Worm (Caenorhabditis elegans) whole organism, L2 larva: Measurements from ENCODE around the gene F36H5.13.

Experiments used
- C34F6.9 ChIP-seq: fragments of 150-350 bp; optimal IDR thresholded peaks from 2 replicates; lab custom pipeline; 2014; ENCODE audit warnings: missing biosample characterization, missing genetic modification characterization
- F13H6.1 ChIP-seq: sonication (generic microtip); optimal IDR thresholded peaks from 2 replicates; lab custom pipeline; 2016; ENCODE audit warnings: missing genetic modification characterization, missing compliant biosample characterization
- R02D3.7 ChIP-seq: fragments of 150-350 bp; optimal IDR thresholded peaks from 2 replicates; lab custom pipeline; 2014; ENCODE audit warnings: missing biosample characterization, missing genetic modification characterization
- alr-1 ChIP-seq: fragments of 150-350 bp; optimal IDR thresholded peaks from 2 replicates; lab custom pipeline; 2014; ENCODE audit warnings: missing biosample characterization, missing genetic modification characterization
- aly-2 ChIP-seq: fragments of 150-350 bp; optimal IDR thresholded peaks from 2 replicates; lab custom pipeline; 2014; ENCODE audit warnings: missing biosample characterization, missing genetic modification characterization
- ama-1 ChIP-seq: fragments of 150-350 bp; optimal IDR thresholded peaks from 2 replicates; lab custom pipeline; 2018; ENCODE audit warnings: inconsistent platforms
- blmp-1 ChIP-seq: sonication (generic microtip); optimal IDR thresholded peaks from 2 replicates; lab custom pipeline; 2017; ENCODE audit warnings: missing genetic modification characterization, mild to moderate bottlenecking, missing compliant biosample characterization, antibody characterized with exemption, moderate library complexity; ENCODE audit not compliant: insufficient read depth
- ceh-16 ChIP-seq: fragments of 150-350 bp; optimal IDR thresholded peaks from 2 replicates; lab custom pipeline; 2014; ENCODE audit warnings: missing biosample characterization, missing genetic modification characterization
- ceh-82 ChIP-seq: fragments of 150-350 bp; optimal IDR thresholded peaks from 2 replicates; lab custom pipeline; 2014; ENCODE audit warnings: missing biosample characterization, missing genetic modification characterization
- crh-2 ChIP-seq: sonication (generic microtip); optimal IDR thresholded peaks from 2 replicates; lab custom pipeline; 2017; ENCODE audit warnings: missing biosample characterization, missing genetic modification characterization
- egl-27 ChIP-seq: sonication (generic microtip); optimal IDR thresholded peaks from 3 replicates; lab custom pipeline; 2017; ENCODE audit warnings: missing biosample characterization, missing genetic modification reagents, missing genetic modification characterization
- elt-1 ChIP-seq: fragments of 150-350 bp; optimal IDR thresholded peaks from 2 replicates; lab custom pipeline; 2014; ENCODE audit warnings: missing biosample characterization, missing genetic modification characterization
- elt-3 ChIP-seq: sonication (generic microtip); optimal IDR thresholded peaks from 2 replicates; lab custom pipeline; 2017; ENCODE audit warnings: missing biosample characterization, missing genetic modification characterization
- fos-1 ChIP-seq: fragments of 150-350 bp; optimal IDR thresholded peaks from 2 replicates; lab custom pipeline; 2014; ENCODE audit warnings: missing biosample characterization, missing genetic modification characterization
- gmeb-1 ChIP-seq: fragments of 150-350 bp; optimal IDR thresholded peaks from 2 replicates; lab custom pipeline; 2014; ENCODE audit warnings: missing biosample characterization, missing genetic modification characterization
- lin-13 ChIP-seq: fragments of 150-350 bp; optimal IDR thresholded peaks from 2 replicates; lab custom pipeline; 2014; ENCODE audit warnings: missing biosample characterization, missing genetic modification reagents, missing genetic modification characterization
- lin-39 ChIP-seq: fragments of 150-350 bp; optimal IDR thresholded peaks from 2 replicates; lab custom pipeline; 2014; ENCODE audit warnings: missing biosample characterization, missing genetic modification reagents, missing genetic modification characterization
- lsy-2 ChIP-seq, 2 experiments: fragments of 150-350 bp in 1 of 2; sonication (generic microtip) in 1 of 2; optimal IDR thresholded peaks; 2 replicates each; lab custom pipeline; 2014 to 2017; ENCODE audit warnings: missing biosample characterization in 2 of 2, missing genetic modification characterization in 2 of 2
- nhr-10 ChIP-seq: sonication (generic microtip); optimal IDR thresholded peaks from 2 replicates; lab custom pipeline; 2017; ENCODE audit warnings: missing biosample characterization, missing genetic modification characterization
- nhr-11 ChIP-seq: fragments of 150-350 bp; optimal IDR thresholded peaks from 2 replicates; lab custom pipeline; 2014; ENCODE audit warnings: missing biosample characterization, missing genetic modification characterization
- nhr-12 ChIP-seq: fragments of 150-350 bp; optimal IDR thresholded peaks from 2 replicates; lab custom pipeline; 2014; ENCODE audit warnings: missing biosample characterization, missing genetic modification characterization
- nhr-129 ChIP-seq: fragments of 150-350 bp; optimal IDR thresholded peaks from 2 replicates; lab custom pipeline; 2014; ENCODE audit warnings: missing biosample characterization, missing genetic modification characterization
- nhr-23 ChIP-seq: fragments of 150-350 bp; optimal IDR thresholded peaks from 2 replicates; lab custom pipeline; 2014; ENCODE audit warnings: missing biosample characterization, missing genetic modification reagents, missing genetic modification characterization
- nhr-237 ChIP-seq: fragments of 150-350 bp; optimal IDR thresholded peaks from 2 replicates; lab custom pipeline; 2014; ENCODE audit warnings: missing biosample characterization, missing genetic modification characterization
- peb-1 ChIP-seq: fragments of 150-350 bp; optimal IDR thresholded peaks from 2 replicates; lab custom pipeline; 2014; ENCODE audit warnings: missing biosample characterization, missing genetic modification characterization
- skn-1 ChIP-seq: sonication (generic microtip); optimal IDR thresholded peaks from 2 replicates; lab custom pipeline; 2017; ENCODE audit warnings: missing biosample characterization, missing genetic modification characterization
- sma-3 ChIP-seq: sonication (generic microtip); optimal IDR thresholded peaks from 2 replicates; lab custom pipeline; 2016; ENCODE audit warnings: missing genetic modification reagents, missing genetic modification characterization, missing compliant biosample characterization
- sma-9 ChIP-seq, 2 experiments: fragments of 150-350 bp in 1 of 2; sonication (generic microtip) in 1 of 2; optimal IDR thresholded peaks; 2 replicates each; lab custom pipeline; 2014 to 2016; ENCODE audit warnings: missing genetic modification characterization in 2 of 2, mild to moderate bottlenecking in 1 of 2, missing biosample characterization in 1 of 2, missing compliant biosample characterization in 1 of 2, missing genetic modification reagents in 1 of 2, moderate library complexity in 1 of 2
- snpc-4 ChIP-seq: fragments of 150-350 bp; optimal IDR thresholded peaks from 2 replicates; lab custom pipeline; 2014; ENCODE audit warnings: missing biosample characterization, missing genetic modification characterization
- unc-55 ChIP-seq: fragments of 150-350 bp; sonication (generic microtip); optimal IDR thresholded peaks from 3 replicates; lab custom pipeline; 2014; ENCODE audit warnings: missing biosample characterization, missing genetic modification reagents, missing genetic modification characterization
- zag-1 ChIP-seq: fragments of 150-350 bp; optimal IDR thresholded peaks from 2 replicates; lab custom pipeline; 2014; ENCODE audit warnings: missing biosample characterization, missing genetic modification characterization
- ztf-1 ChIP-seq: fragments of 200-800 bp; sonication (Bioruptor generic); conservative IDR thresholded peaks from 2 replicates; pipeline ENCODE4 v1.3.6; 2022; ENCODE audit warnings: missing genetic modification characterization, missing compliant biosample characterization
- ztf-11 ChIP-seq: sonication (generic microtip); optimal IDR thresholded peaks from 2 replicates; lab custom pipeline; 2017; ENCODE audit warnings: missing biosample characterization, missing genetic modification characterization
- ztf-4 ChIP-seq: fragments of 150-350 bp; optimal IDR thresholded peaks from 2 replicates; lab custom pipeline; 2014; ENCODE audit warnings: missing biosample characterization, missing genetic modification characterization

F36H5.13 gene

DNA sequence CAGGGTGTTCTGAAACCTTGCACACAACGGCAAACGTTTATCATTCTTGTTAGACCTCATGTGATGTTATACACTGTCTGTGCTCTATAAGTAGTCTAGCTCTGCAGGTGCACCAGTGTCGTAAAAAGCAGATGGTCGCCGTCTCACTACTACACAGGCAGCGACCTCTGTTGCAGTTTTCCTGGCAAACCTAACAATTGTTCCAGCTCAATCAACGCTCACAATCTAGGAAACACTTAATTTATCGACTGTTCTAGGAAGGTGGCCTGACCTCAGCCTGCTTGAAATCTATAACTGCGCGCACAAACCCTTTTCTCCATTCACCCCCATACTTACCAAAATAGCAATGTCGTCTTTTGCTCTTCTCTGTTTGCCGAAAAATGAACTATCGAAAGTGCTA, 26.0 kb downstream of the F36H5.13 start, which contains the start of gene fbxb-11:
Gene fbxb-11 (plus strand): TSS at position 301 of the 400 bp plus-strand sequence.
- TF ChIP-seq ztf-4 (tag; lab: Kevin White, UChicago) (no peak), ceh-82 (tag; lab: Kevin White, UChicago) (no peak), lsy-2 (tag; optimal IDR thresholded peaks at IDR 0.05; lab: Kevin White, UChicago) (no peak), peb-1 (tag; lab: Kevin White, UChicago) (no peak), blmp-1 (tag; lab: Kevin White, UChicago) (no peak), crh-2 (no peak), nhr-10 (no peak), nhr-237 (no peak), ztf-1 (GFP tag; lab: Robert Waterston, UW) (no peak), fos-1 (no peak), C34F6.9 (tag; lab: Kevin White, UChicago) (no peak), lin-13 (no peak), nhr-23 (tag; lab: Kevin White, UChicago) (no peak), alr-1 (no peak), sma-3 (GFP tag; lab: Kevin White, UChicago) (no peak), F13H6.1 (tag; lab: Kevin White, UChicago) (no peak), unc-55 (GFP tag; lab: Kevin White, UChicago) (no peak), nhr-12 (tag; lab: Kevin White, UChicago) (no peak), egl-27 (tag; lab: Kevin White, UChicago) (no peak)
- TF ChIP-seq, all 48 proteins: peak for 0

DNA sequence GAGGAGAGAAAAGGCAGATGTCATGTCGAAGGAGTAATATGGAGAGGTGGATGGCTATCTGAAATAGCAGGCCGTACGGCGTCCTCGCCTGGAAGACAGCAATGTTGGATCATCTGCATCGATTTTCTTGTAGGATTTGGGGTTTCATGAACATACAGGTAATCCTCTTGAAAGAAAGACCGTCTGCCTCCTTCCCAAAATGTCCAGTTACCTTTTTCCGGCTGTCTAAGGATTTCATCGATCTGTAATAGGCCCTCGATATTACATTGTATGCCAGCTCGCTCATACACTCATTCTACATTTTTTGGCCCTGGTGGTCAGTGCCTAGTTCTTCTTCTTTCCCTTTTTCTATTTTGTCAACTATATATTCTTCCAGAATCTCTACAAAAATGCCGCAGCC, 27.9 kb downstream of the F36H5.13 start, which contains the start of the genes fbxb-5 and btb-8:
Gene fbxb-5 (minus strand): TSS at position 101 of the 400 bp plus-strand sequence.
Gene btb-8 (plus strand): TSS at position 377 of the 400 bp plus-strand sequence.
- TF ChIP-seq R02D3.7 (tag; lab: Kevin White, UChicago) (no peak), aly-2 (tag; lab: Kevin White, UChicago) (no peak), ama-1 (lab: Kevin White, UChicago) (no peak), nhr-129 (tag; lab: Kevin White, UChicago) (no peak), lin-39 (tag; lab: Kevin White, UChicago) (no peak), lsy-2 (tag; optimal IDR thresholded peaks at IDR 0.05; lab: Kevin White, UChicago) (no peak), sma-3 (GFP tag; lab: Kevin White, UChicago) (no peak), elt-1 (tag; lab: Kevin White, UChicago) (no peak), elt-3 (no peak), nhr-237 (no peak), sma-9 (GFP tag; optimal IDR thresholded peaks at IDR 0.05; lab: Kevin White, UChicago) (no peak), sma-9 (tag; optimal IDR thresholded peaks at IDR 0.05; lab: Kevin White, UChicago) (no peak), snpc-4 (no peak), ceh-82 (tag; lab: Kevin White, UChicago) (no peak), gmeb-1 (no peak)

DNA sequence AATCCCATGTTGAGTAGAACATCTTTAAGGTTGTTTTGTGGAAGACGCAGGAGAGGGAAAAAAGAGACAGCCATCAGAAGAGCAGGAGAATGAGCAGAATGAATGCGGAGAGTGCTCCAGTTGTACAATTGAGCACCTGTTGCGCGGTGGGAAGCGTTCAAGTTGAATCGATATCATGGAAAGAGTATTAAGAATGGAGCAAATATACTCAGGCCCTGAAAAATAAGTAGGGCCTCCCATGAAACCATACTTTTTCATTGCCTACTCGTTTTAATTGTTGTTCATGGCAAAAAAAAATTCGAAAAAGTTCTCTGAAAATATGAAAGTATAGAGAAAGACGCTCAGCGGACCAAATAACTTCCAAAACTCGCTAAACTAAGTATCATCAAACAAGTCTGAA, 31.2 kb downstream of the F36H5.13 start, which contains the start of gene fbxb-48:
Gene fbxb-48 (minus strand): TSS at position 101 of the 400 bp plus-strand sequence.
- no peak for TF ChIP-seq nhr-12 (tag; lab: Kevin White, UChicago)
- TF ChIP-seq zag-1 (tag; lab: Kevin White, UChicago): no peak
- TF ChIP-seq gmeb-1: no peak
- TF ChIP-seq F13H6.1 (tag; lab: Kevin White, UChicago): no peak
- no peak for TF ChIP-seq ztf-4 (tag; lab: Kevin White, UChicago)
- no peak for TF ChIP-seq skn-1
- TF ChIP-seq lin-39 (tag; lab: Kevin White, UChicago): no peak

DNA sequence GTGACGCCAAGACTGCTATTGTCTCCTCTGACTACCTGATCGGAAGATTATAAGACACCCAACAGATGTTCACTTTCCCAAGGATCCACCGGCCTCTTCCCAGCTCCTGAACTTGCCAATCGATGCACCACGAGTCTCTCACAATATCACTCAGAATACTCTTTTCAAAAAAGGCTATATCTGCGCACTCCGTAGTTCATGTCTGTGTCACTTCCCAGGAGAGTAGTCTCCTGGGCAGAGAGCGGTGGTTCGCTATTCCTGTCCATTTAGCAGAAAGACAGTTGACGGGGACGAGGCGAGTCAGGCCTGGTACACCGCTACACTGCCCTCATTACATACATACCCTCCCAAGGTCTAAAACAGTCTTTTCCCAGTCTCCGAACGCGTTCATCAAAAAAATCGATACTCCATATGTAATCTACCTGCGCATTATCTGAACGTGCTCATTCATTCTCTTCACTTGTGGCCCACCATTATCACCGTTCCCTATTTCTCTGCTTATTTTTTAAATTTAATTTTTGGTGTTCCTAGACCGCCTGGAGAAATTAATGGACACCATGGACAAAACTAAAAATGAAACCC, 35.5 kb downstream of the F36H5.13 start, which contains the start of gene btb-6:
Gene btb-6 (plus strand): TSS at position 532 of the 582 bp plus-strand sequence.
- TF ChIP-seq lin-39 (tag; lab: Kevin White, UChicago) (no peak), ceh-82 (tag; lab: Kevin White, UChicago) (no peak), sma-3 (GFP tag; lab: Kevin White, UChicago) (no peak), lin-13 (no peak), nhr-10 (no peak), nhr-11 (tag; lab: Kevin White, UChicago) (no peak), elt-1 (tag; lab: Kevin White, UChicago) (no peak), ztf-11 (tag; lab: Kevin White, UChicago) (no peak), blmp-1 (tag; lab: Kevin White, UChicago) (no peak), aly-2 (tag; lab: Kevin White, UChicago) (no peak), snpc-4 (no peak), ceh-16 (tag; lab: Kevin White, UChicago) (no peak)
